Fruit fly (Drosophila melanogaster) whole organism, embryonic: ENCODE results near the gene dock.
A peak's percentile ranks its signal among the peaks of the same experiment; 100 is the strongest.

Source experiments
- ATbp ChIP-seq: fragments of 200-800 bp; sonication (Bioruptor generic); optimal IDR thresholded peaks from 2 replicates; lab custom pipeline; 2017; ENCODE audit warnings: missing biosample characterization, mild to moderate bottlenecking, missing genetic modification characterization, missing genetic modification reagents
- Ada2b ChIP-seq: fragments of 200-800 bp; sonication (Bioruptor generic); IDR thresholded peaks from 2 replicates; pipeline ENCODE4 v1.3.6; 2022; ENCODE audit warnings: missing biosample characterization, missing genetic modification characterization
- Bdp1 ChIP-seq: fragments of 200-800 bp; sonication (Bioruptor generic); optimal IDR thresholded peaks from 3 replicates; lab custom pipeline; 2016; ENCODE audit warnings: missing biosample characterization, missing genetic modification characterization
- CG10147 ChIP-seq: fragments of 200-800 bp; sonication (Bioruptor generic); optimal IDR thresholded peaks from 2 replicates; lab custom pipeline; 2019; ENCODE audit warnings: missing biosample characterization, mild to moderate bottlenecking, missing genetic modification characterization, moderate library complexity
- CG12104 ChIP-seq: fragments of 200-800 bp; sonication (Bioruptor generic); optimal IDR thresholded peaks from 3 replicates; lab custom pipeline; 2016; ENCODE audit warnings: missing biosample characterization, missing genetic modification characterization
- CG14441 ChIP-seq: fragments of 200-800 bp; sonication (Bioruptor generic); IDR thresholded peaks from 2 replicates; pipeline ENCODE4 v1.3.6; 2022; ENCODE audit warnings: missing biosample characterization, missing genetic modification characterization
- CG15011 ChIP-seq: fragments of 200-800 bp; sonication (Bioruptor generic); optimal IDR thresholded peaks from 3 replicates; lab custom pipeline; 2018; ENCODE audit warnings: missing biosample characterization, mild to moderate bottlenecking, missing genetic modification characterization
- CG15073 ChIP-seq: fragments of 200-800 bp; sonication (Bioruptor generic); optimal IDR thresholded peaks from 2 replicates; lab custom pipeline; 2016; ENCODE audit warnings: missing biosample characterization, missing genetic modification characterization
- CG16779 ChIP-seq: fragments of 200-800 bp; sonication (Bioruptor generic); IDR thresholded peaks from 2 replicates; pipeline ENCODE4 v1.3.6; 2022; ENCODE audit warnings: missing biosample characterization, missing genetic modification characterization
- CG3065 ChIP-seq: fragments of 200-800 bp; sonication (Bioruptor generic); optimal IDR thresholded peaks from 2 replicates; lab custom pipeline; 2016; ENCODE audit warnings: missing biosample characterization, missing genetic modification characterization
- CG33557 ChIP-seq: fragments of 200-800 bp; sonication (Bioruptor generic); optimal IDR thresholded peaks from 2 replicates; lab custom pipeline; 2019; ENCODE audit warnings: missing biosample characterization, mild to moderate bottlenecking, missing genetic modification characterization, moderate library complexity
- CG4404 ChIP-seq: fragments of 200-800 bp; sonication (Bioruptor generic); IDR thresholded peaks from 2 replicates; pipeline ENCODE4 v1.3.6; 2022; ENCODE audit warnings: missing biosample characterization, missing genetic modification characterization
- CG7556 ChIP-seq: fragments of 200-800 bp; sonication (Bioruptor generic); optimal IDR thresholded peaks from 2 replicates; lab custom pipeline; 2017; ENCODE audit warnings: missing biosample characterization, mild to moderate bottlenecking, missing genetic modification characterization
- CG7928 ChIP-seq: fragments of 200-800 bp; sonication (Bioruptor generic); optimal IDR thresholded peaks from 2 replicates; lab custom pipeline; 2017; ENCODE audit warnings: missing biosample characterization, mild to moderate bottlenecking, missing genetic modification characterization
- CG9797 ChIP-seq: fragments of 200-800 bp; sonication (Bioruptor generic); optimal IDR thresholded peaks from 3 replicates; lab custom pipeline; 2018; ENCODE audit warnings: missing biosample characterization, mild to moderate bottlenecking, missing genetic modification characterization
- Ets65A ChIP-seq: fragments of 200-800 bp; sonication (Bioruptor generic); peaks from one replicate; lab custom pipeline; 2016; ENCODE audit warnings: missing biosample characterization, missing genetic modification characterization
- Fer3 ChIP-seq: fragments of 200-800 bp; sonication (Bioruptor generic); optimal IDR thresholded peaks from 2 replicates; lab custom pipeline; 2018; ENCODE audit warnings: missing biosample characterization, mild to moderate bottlenecking, missing genetic modification characterization, moderate library complexity
- HLHmδ ChIP-seq: fragments of 200-800 bp; sonication (Bioruptor generic); optimal IDR thresholded peaks from 2 replicates; lab custom pipeline; 2018; ENCODE audit warnings: missing biosample characterization, mild to moderate bottlenecking, missing genetic modification characterization, moderate library complexity
- Hr78 ChIP-seq, 2 experiments: fragments of 200-800 bp in 1 of 2; fragments of >200 bp in 1 of 2; sonication (Bioruptor generic) in 1 of 2; optimal IDR thresholded peaks; 2 replicates each; lab custom pipeline; 2017 to 2019; ENCODE audit warnings: missing biosample characterization in 2 of 2, missing genetic modification characterization in 2 of 2, mild to moderate bottlenecking in 1 of 2, moderate library complexity in 1 of 2
- Jarid2 ChIP-seq: fragments of 200-800 bp; sonication (Bioruptor generic); optimal IDR thresholded peaks from 3 replicates; lab custom pipeline; 2017; ENCODE audit warnings: mild to moderate bottlenecking, missing biosample characterization, missing genetic modification reagents, missing genetic modification characterization
- MBD-R2 ChIP-seq: fragments of 200-800 bp; sonication (Bioruptor generic); IDR thresholded peaks from 2 replicates; pipeline ENCODE4 v1.3.6; 2022; ENCODE audit warnings: missing biosample characterization, missing genetic modification characterization
- Ptx1 ChIP-seq: fragments of 200-800 bp; sonication (Bioruptor generic); IDR thresholded peaks from 2 replicates; pipeline ENCODE4 v1.3.6; 2022; ENCODE audit warnings: missing biosample characterization, missing genetic modification characterization
- Side ChIP-seq: fragments of 200-800 bp; sonication (Bioruptor generic); optimal IDR thresholded peaks from 2 replicates; lab custom pipeline; 2016; ENCODE audit warnings: missing biosample characterization, missing genetic modification characterization
- TFAM ChIP-seq: fragments of 200-800 bp; sonication (Bioruptor generic); optimal IDR thresholded peaks from 2 replicates; lab custom pipeline; 2017; ENCODE audit warnings: missing biosample characterization, missing genetic modification characterization, inconsistent platforms
- bbx ChIP-seq: fragments of 200-800 bp; sonication (Bioruptor generic); IDR thresholded peaks from 2 replicates; pipeline ENCODE4 v1.3.6; 2022; ENCODE audit warnings: missing biosample characterization, missing genetic modification characterization; ENCODE audit not compliant: partially characterized antibody
- chn ChIP-seq: fragments of 200-800 bp; sonication (Bioruptor generic); optimal IDR thresholded peaks from 2 replicates; lab custom pipeline; 2016; ENCODE audit warnings: missing biosample characterization, missing genetic modification characterization
- danr ChIP-seq: fragments of 200-800 bp; sonication (Bioruptor generic); IDR thresholded peaks from 2 replicates; pipeline ENCODE4 v1.3.6; 2022; ENCODE audit warnings: missing biosample characterization, missing genetic modification characterization
- disco-r ChIP-seq: fragments of 200-800 bp; sonication (Bioruptor generic); optimal IDR thresholded peaks from 2 replicates; lab custom pipeline; 2016; ENCODE audit warnings: missing biosample characterization, missing genetic modification characterization
- fd3F ChIP-seq: fragments of 200-800 bp; sonication (Bioruptor generic); optimal IDR thresholded peaks from 2 replicates; lab custom pipeline; 2018; ENCODE audit warnings: missing biosample characterization, mild to moderate bottlenecking, missing genetic modification characterization, moderate library complexity
- grn ChIP-seq: fragments of 200-800 bp; sonication (Bioruptor generic); optimal IDR thresholded peaks from 3 replicates; lab custom pipeline; 2017; ENCODE audit warnings: missing biosample characterization, missing genetic modification characterization
- gsb-n ChIP-seq: fragments of 200-800 bp; sonication (Bioruptor generic); optimal IDR thresholded peaks from 3 replicates; lab custom pipeline; 2018; ENCODE audit warnings: missing biosample characterization, mild to moderate bottlenecking, missing genetic modification characterization
- ham ChIP-seq: fragments of 200-800 bp; sonication (Bioruptor generic); IDR thresholded peaks from 2 replicates; pipeline ENCODE4 v1.3.6; 2022; ENCODE audit warnings: missing biosample characterization, missing genetic modification characterization
- hbn ChIP-seq: fragments of 200-800 bp; sonication (Bioruptor generic); IDR thresholded peaks from 2 replicates; pipeline ENCODE4 v1.3.6; 2022; ENCODE audit warnings: missing biosample characterization, missing genetic modification characterization; ENCODE audit not compliant: partially characterized antibody
- jigr1 ChIP-seq: fragments of 200-800 bp; sonication (Bioruptor generic); IDR thresholded peaks from 3 replicates; pipeline ENCODE4 v1.3.6; 2022; ENCODE audit warnings: missing biosample characterization, missing genetic modification characterization
- luna ChIP-seq: fragments of 200-800 bp; sonication (Bioruptor generic); optimal IDR thresholded peaks from 2 replicates; lab custom pipeline; 2016; ENCODE audit warnings: missing biosample characterization, missing genetic modification characterization
- odd ChIP-seq: fragments of 200-800 bp; sonication (Bioruptor generic); optimal IDR thresholded peaks from 2 replicates; lab custom pipeline; 2017; ENCODE audit warnings: missing biosample characterization, mild to moderate bottlenecking, missing genetic modification characterization
- pfk ChIP-seq: fragments of 200-800 bp; sonication (Bioruptor generic); optimal IDR thresholded peaks from 2 replicates; lab custom pipeline; 2018; ENCODE audit warnings: missing biosample characterization, mild to moderate bottlenecking, missing genetic modification characterization, moderate library complexity
- pros ChIP-seq: fragments of 200-800 bp; sonication (Bioruptor generic); optimal IDR thresholded peaks from 3 replicates; lab custom pipeline; 2019; ENCODE audit warnings: missing biosample characterization, mild to moderate bottlenecking, missing genetic modification characterization, moderate library complexity
- sens ChIP-seq: fragments of 200-800 bp; sonication (Bioruptor generic); peaks from one replicate; lab custom pipeline; 2016; ENCODE audit warnings: missing biosample characterization, missing genetic modification characterization
- sisA ChIP-seq: fragments of 200-800 bp; sonication (Bioruptor generic); IDR thresholded peaks from 2 replicates; pipeline ENCODE4 v1.3.6; 2022; ENCODE audit warnings: missing biosample characterization, missing genetic modification characterization
- slbo ChIP-seq: fragments of 200-800 bp; sonication (Bioruptor generic); IDR thresholded peaks from 2 replicates; pipeline ENCODE4 v1.3.6; 2022; ENCODE audit warnings: missing biosample characterization, missing genetic modification characterization
- ssp ChIP-seq: fragments of 200-800 bp; sonication (Bioruptor generic); IDR thresholded peaks from 2 replicates; pipeline ENCODE4 v1.3.6; 2022; ENCODE audit warnings: missing biosample characterization, missing genetic modification characterization

dock gene

DNA sequence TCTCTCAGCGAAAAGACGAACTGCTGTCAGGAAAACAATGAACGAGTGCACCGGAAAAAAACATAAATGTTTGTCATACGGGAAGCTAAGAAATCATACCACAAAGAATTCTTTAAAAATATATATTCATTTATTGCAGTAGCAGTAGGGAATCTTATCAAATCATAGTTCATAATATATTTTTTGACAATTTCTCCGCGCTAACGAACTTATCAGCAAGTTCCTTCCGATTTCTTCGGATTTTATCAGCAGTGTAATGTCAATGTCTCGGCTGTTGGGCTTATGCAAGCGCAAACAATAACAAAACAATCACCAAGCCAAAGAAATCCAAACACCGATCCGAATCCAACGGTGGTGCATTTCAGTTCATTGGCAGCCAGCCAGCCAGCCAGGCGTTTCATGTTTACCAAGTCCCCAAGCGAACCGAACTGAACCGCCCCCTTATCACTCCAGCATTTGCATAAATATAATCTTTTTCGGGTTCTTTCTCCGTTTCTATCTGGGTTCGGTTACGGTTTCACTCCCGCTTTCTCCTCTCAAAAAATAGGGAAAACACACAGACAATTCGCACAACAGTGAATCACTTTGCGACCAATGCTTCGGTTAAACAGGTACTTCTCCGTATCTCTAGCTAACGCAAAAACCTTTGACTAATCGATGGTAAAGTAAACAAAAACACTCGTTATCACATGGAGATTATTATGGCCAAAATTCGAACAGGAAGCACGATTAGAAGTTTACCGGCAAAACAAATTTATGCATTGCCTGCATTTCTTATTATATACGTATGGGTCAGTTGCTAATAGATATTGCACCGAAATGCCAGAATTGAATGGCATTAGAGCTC is 2.0 kb downstream of the dock start (continued):
- TF ChIP-seq ATbp (GFP tag; lab: Kevin White, UChicago): peak; percentile 84
- TF ChIP-seq grn (GFP tag; lab: Kevin White, UChicago): no peak
- no peak for TF ChIP-seq CG16779 (GFP tag; lab: Robert Waterston, UW)
- TF ChIP-seq CG10147 (GFP tag; lab: Kevin White, UChicago): no peak
- TF ChIP-seq CG4404 (GFP tag; lab: Robert Waterston, UW): no peak
- no peak for TF ChIP-seq Ptx1 (GFP tag; lab: Robert Waterston, UW)
- TF ChIP-seq sens: peak; percentile 94
- TF ChIP-seq CG14441: no peak
- TF ChIP-seq Side (GFP tag; lab: Kevin White, UChicago): no peak
- no peak for TF ChIP-seq jigr1
- TF ChIP-seq CG9797 (GFP tag; lab: Kevin White, UChicago): no peak
- TF ChIP-seq danr (GFP tag; lab: Robert Waterston, UW): no peak
- no peak for TF ChIP-seq Fer3 (tag; lab: Kevin White, UChicago)
- no peak for TF ChIP-seq CG15011 (GFP tag; lab: Kevin White, UChicago)
- no peak for TF ChIP-seq slbo (GFP tag; lab: Robert Waterston, UW)
- no peak for TF ChIP-seq Ets65A (GFP tag; lab: Kevin White, UChicago)
- peak; percentile 29 for TF ChIP-seq odd
- peak; percentile 60 for TF ChIP-seq sisA (GFP tag; lab: Robert Waterston, UW)
- TF ChIP-seq Jarid2: no peak
- no peak for TF ChIP-seq CG7928 (GFP tag; lab: Kevin White, UChicago)
- no peak for TF ChIP-seq HLHmδ
- TF ChIP-seq chn (GFP tag; lab: Kevin White, UChicago): no peak
- TF ChIP-seq bbx (GFP tag; lab: Robert Waterston, UW): no peak
- no peak for TF ChIP-seq ham (GFP tag; lab: Robert Waterston, UW)
- no peak for TF ChIP-seq MBD-R2 (GFP tag; lab: Robert Waterston, UW)
- TF ChIP-seq CG33557 (GFP tag; lab: Kevin White, UChicago): peak; percentile 55
- peak in 1 of 2 experiments; percentile 68 for TF ChIP-seq Hr78 (GFP tag; optimal IDR thresholded peaks at IDR 0.05; lab: Kevin White, UChicago)
- no peak for TF ChIP-seq Ada2b (GFP tag; lab: Robert Waterston, UW)
- TF ChIP-seq pfk (GFP tag; lab: Kevin White, UChicago): no peak
- no peak for TF ChIP-seq ssp
- TF ChIP-seq CG7556 (GFP tag; lab: Kevin White, UChicago): peak; percentile 57
- no peak for TF ChIP-seq luna (GFP tag; lab: Kevin White, UChicago)
- TF ChIP-seq TFAM (GFP tag; lab: Kevin White, UChicago): no peak
- no peak for TF ChIP-seq disco-r (GFP tag; lab: Kevin White, UChicago)
- TF ChIP-seq pros: peak; percentile 17
- peak; percentile 7 for TF ChIP-seq Bdp1 (GFP tag; lab: Kevin White, UChicago)
- TF ChIP-seq CG3065 (GFP tag; lab: Kevin White, UChicago): no peak
- TF ChIP-seq hbn (GFP tag; lab: Robert Waterston, UW): no peak
- peak; percentile 65 for TF ChIP-seq gsb-n (tag; lab: Kevin White, UChicago)
- no peak for TF ChIP-seq CG12104 (GFP tag; lab: Kevin White, UChicago)
- TF ChIP-seq CG15073 (GFP tag; lab: Kevin White, UChicago): no peak
- no peak for TF ChIP-seq fd3F (GFP tag; lab: Kevin White, UChicago)
- TF ChIP-seq, all 482 proteins: peak for 131
